Worm (Caenorhabditis elegans) whole organism, L2 larva: ENCODE measurements around the gene F55G11.4.
A peak's percentile ranks its signal among the peaks of the same experiment; 100 is the strongest.

Experiments used
- F13H6.1 ChIP-seq: sonication (generic microtip); optimal IDR thresholded peaks from 2 replicates; lab custom pipeline; 2016; ENCODE audit warnings: missing genetic modification characterization, missing compliant biosample characterization
- R02D3.7 ChIP-seq: fragments of 150-350 bp; optimal IDR thresholded peaks from 2 replicates; lab custom pipeline; 2014; ENCODE audit warnings: missing biosample characterization, missing genetic modification characterization
- ZK546.5 ChIP-seq: sonication (generic microtip); optimal IDR thresholded peaks from 2 replicates; lab custom pipeline; 2017; ENCODE audit warnings: missing biosample characterization, missing genetic modification characterization
- aly-2 ChIP-seq: fragments of 150-350 bp; optimal IDR thresholded peaks from 2 replicates; lab custom pipeline; 2014; ENCODE audit warnings: missing biosample characterization, missing genetic modification characterization
- ama-1 ChIP-seq: fragments of 150-350 bp; optimal IDR thresholded peaks from 2 replicates; lab custom pipeline; 2018; ENCODE audit warnings: inconsistent platforms
- blmp-1 ChIP-seq: sonication (generic microtip); optimal IDR thresholded peaks from 2 replicates; lab custom pipeline; 2017; ENCODE audit warnings: missing genetic modification characterization, mild to moderate bottlenecking, missing compliant biosample characterization, antibody characterized with exemption, moderate library complexity; ENCODE audit not compliant: insufficient read depth
- ceh-16 ChIP-seq: fragments of 150-350 bp; optimal IDR thresholded peaks from 2 replicates; lab custom pipeline; 2014; ENCODE audit warnings: missing biosample characterization, missing genetic modification characterization
- dmd-4 ChIP-seq: sonication (generic microtip); optimal IDR thresholded peaks from 2 replicates; lab custom pipeline; 2017; ENCODE audit warnings: missing biosample characterization, missing genetic modification characterization
- egl-27 ChIP-seq: sonication (generic microtip); optimal IDR thresholded peaks from 3 replicates; lab custom pipeline; 2017; ENCODE audit warnings: missing biosample characterization, missing genetic modification reagents, missing genetic modification characterization
- elt-1 ChIP-seq: fragments of 150-350 bp; optimal IDR thresholded peaks from 2 replicates; lab custom pipeline; 2014; ENCODE audit warnings: missing biosample characterization, missing genetic modification characterization
- elt-3 ChIP-seq: sonication (generic microtip); optimal IDR thresholded peaks from 2 replicates; lab custom pipeline; 2017; ENCODE audit warnings: missing biosample characterization, missing genetic modification characterization
- fos-1 ChIP-seq: fragments of 150-350 bp; optimal IDR thresholded peaks from 2 replicates; lab custom pipeline; 2014; ENCODE audit warnings: missing biosample characterization, missing genetic modification characterization
- gmeb-1 ChIP-seq: fragments of 150-350 bp; optimal IDR thresholded peaks from 2 replicates; lab custom pipeline; 2014; ENCODE audit warnings: missing biosample characterization, missing genetic modification characterization
- lin-11 ChIP-seq: fragments of 150-350 bp; sonication (generic microtip); optimal IDR thresholded peaks from 2 replicates; lab custom pipeline; 2014; ENCODE audit warnings: missing biosample characterization, missing genetic modification characterization, inconsistent platforms, mixed read lengths
- lin-13 ChIP-seq: fragments of 150-350 bp; optimal IDR thresholded peaks from 2 replicates; lab custom pipeline; 2014; ENCODE audit warnings: missing biosample characterization, missing genetic modification reagents, missing genetic modification characterization
- lin-39 ChIP-seq: fragments of 150-350 bp; optimal IDR thresholded peaks from 2 replicates; lab custom pipeline; 2014; ENCODE audit warnings: missing biosample characterization, missing genetic modification reagents, missing genetic modification characterization
- lsy-2 ChIP-seq, 2 experiments: fragments of 150-350 bp in 1 of 2; sonication (generic microtip) in 1 of 2; optimal IDR thresholded peaks; 2 replicates each; lab custom pipeline; 2014 to 2017; ENCODE audit warnings: missing biosample characterization in 2 of 2, missing genetic modification characterization in 2 of 2
- mbf-1 ChIP-seq: sonication (generic microtip); optimal IDR thresholded peaks from 2 replicates; lab custom pipeline; 2017; ENCODE audit warnings: missing biosample characterization, missing genetic modification characterization
- mdl-1 ChIP-seq, 2 experiments: fragments of 150-350 bp in 1 of 2; sonication (generic microtip) in 1 of 2; optimal IDR thresholded peaks; 2 replicates each; lab custom pipeline; 2017; ENCODE audit warnings: missing biosample characterization in 2 of 2, missing genetic modification characterization in 2 of 2
- nhr-10 ChIP-seq: sonication (generic microtip); optimal IDR thresholded peaks from 2 replicates; lab custom pipeline; 2017; ENCODE audit warnings: missing biosample characterization, missing genetic modification characterization
- nhr-129 ChIP-seq: fragments of 150-350 bp; optimal IDR thresholded peaks from 2 replicates; lab custom pipeline; 2014; ENCODE audit warnings: missing biosample characterization, missing genetic modification characterization
- nhr-21 ChIP-seq: fragments of 150-350 bp; optimal IDR thresholded peaks from 2 replicates; lab custom pipeline; 2014; ENCODE audit warnings: missing biosample characterization, missing genetic modification characterization
- nhr-23 ChIP-seq: fragments of 150-350 bp; optimal IDR thresholded peaks from 2 replicates; lab custom pipeline; 2014; ENCODE audit warnings: missing biosample characterization, missing genetic modification reagents, missing genetic modification characterization
- nhr-237 ChIP-seq: fragments of 150-350 bp; optimal IDR thresholded peaks from 2 replicates; lab custom pipeline; 2014; ENCODE audit warnings: missing biosample characterization, missing genetic modification characterization
- nhr-25 ChIP-seq: fragments of 150-350 bp; sonication (generic microtip); optimal IDR thresholded peaks from 3 replicates; lab custom pipeline; 2014; ENCODE audit warnings: missing biosample characterization, missing genetic modification characterization
- nhr-6 ChIP-seq: fragments of 150-350 bp; optimal IDR thresholded peaks from 2 replicates; lab custom pipeline; 2014; ENCODE audit warnings: missing biosample characterization, missing genetic modification characterization
- nhr-77 ChIP-seq: fragments of 150-350 bp; optimal IDR thresholded peaks from 2 replicates; lab custom pipeline; 2014; ENCODE audit warnings: missing biosample characterization, missing genetic modification characterization
- peb-1 ChIP-seq: fragments of 150-350 bp; optimal IDR thresholded peaks from 2 replicates; lab custom pipeline; 2014; ENCODE audit warnings: missing biosample characterization, missing genetic modification characterization
- skn-1 ChIP-seq: sonication (generic microtip); optimal IDR thresholded peaks from 2 replicates; lab custom pipeline; 2017; ENCODE audit warnings: missing biosample characterization, missing genetic modification characterization
- sma-9 ChIP-seq, 2 experiments: fragments of 150-350 bp in 1 of 2; sonication (generic microtip) in 1 of 2; optimal IDR thresholded peaks; 2 replicates each; lab custom pipeline; 2014 to 2016; ENCODE audit warnings: missing genetic modification characterization in 2 of 2, mild to moderate bottlenecking in 1 of 2, missing biosample characterization in 1 of 2, missing compliant biosample characterization in 1 of 2, missing genetic modification reagents in 1 of 2, moderate library complexity in 1 of 2
- unc-39 ChIP-seq: fragments of 150-350 bp; optimal IDR thresholded peaks from 2 replicates; lab custom pipeline; 2014; ENCODE audit warnings: missing biosample characterization, missing genetic modification characterization
- unc-55 ChIP-seq: fragments of 150-350 bp; sonication (generic microtip); optimal IDR thresholded peaks from 3 replicates; lab custom pipeline; 2014; ENCODE audit warnings: missing biosample characterization, missing genetic modification reagents, missing genetic modification characterization
- unc-62 ChIP-seq: fragments of 150-350 bp; optimal IDR thresholded peaks from 2 replicates; lab custom pipeline; 2014; ENCODE audit warnings: missing biosample characterization, missing genetic modification reagents, missing genetic modification characterization
- zag-1 ChIP-seq: fragments of 150-350 bp; optimal IDR thresholded peaks from 2 replicates; lab custom pipeline; 2014; ENCODE audit warnings: missing biosample characterization, missing genetic modification characterization
- ztf-1 ChIP-seq: fragments of 200-800 bp; sonication (Bioruptor generic); conservative IDR thresholded peaks from 2 replicates; pipeline ENCODE4 v1.3.6; 2022; ENCODE audit warnings: missing genetic modification characterization, missing compliant biosample characterization
- ztf-11 ChIP-seq: sonication (generic microtip); optimal IDR thresholded peaks from 2 replicates; lab custom pipeline; 2017; ENCODE audit warnings: missing biosample characterization, missing genetic modification characterization
- ztf-4 ChIP-seq: fragments of 150-350 bp; optimal IDR thresholded peaks from 2 replicates; lab custom pipeline; 2014; ENCODE audit warnings: missing biosample characterization, missing genetic modification characterization

Gene F55G11.4

DNA sequence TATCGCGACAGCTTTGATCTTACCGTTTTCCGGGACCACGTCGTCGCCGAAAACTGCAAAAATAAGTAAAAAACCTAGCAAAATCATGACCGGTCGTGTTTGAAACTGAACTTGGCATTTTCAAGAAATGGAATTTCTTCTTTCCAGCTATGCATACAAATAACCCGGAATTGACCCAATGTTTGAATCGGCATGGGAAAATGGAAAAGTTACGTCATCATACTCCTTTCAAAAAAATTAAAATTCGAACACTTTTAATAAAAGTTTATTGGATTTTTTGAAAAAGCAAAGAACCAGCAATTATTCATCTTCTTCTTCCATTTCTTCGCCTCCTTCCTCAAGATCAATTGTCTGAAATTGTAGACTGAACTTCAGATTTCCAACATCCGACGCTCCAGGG lies 21.0 kb downstream of the F55G11.4 start, which contains the start of gene K10D11.4:
TSS of gene K10D11.4 (minus strand) at position 101 of the 400 bp plus-strand sequence.
- TF ChIP-seq lin-39 (tag; lab: Kevin White, UChicago) (no peak), blmp-1 (no peak), nhr-25 (tag; lab: Kevin White, UChicago) (no peak), egl-27 (tag; lab: Kevin White, UChicago) (no peak), elt-3 (tag; lab: Kevin White, UChicago) (no peak), lin-11 (tag; lab: Kevin White, UChicago) (no peak), unc-55 (GFP tag; lab: Kevin White, UChicago) (no peak), skn-1 (no peak), ztf-11 (no peak), zag-1 (no peak), mdl-1 (tag; optimal IDR thresholded peaks at IDR 0.05; lab: Kevin White, UChicago) (no peak), nhr-10 (tag; lab: Kevin White, UChicago) (no peak), unc-39 (tag; lab: Kevin White, UChicago) (no peak), lsy-2 (tag; optimal IDR thresholded peaks at IDR 0.05; lab: Kevin White, UChicago) (no peak), nhr-23 (no peak), peb-1 (tag; lab: Kevin White, UChicago) (no peak), elt-1 (tag; lab: Kevin White, UChicago) (no peak), unc-62 (no peak), nhr-21 (tag; lab: Kevin White, UChicago) (no peak)
- TF ChIP-seq, all 48 proteins: peak for 0

DNA sequence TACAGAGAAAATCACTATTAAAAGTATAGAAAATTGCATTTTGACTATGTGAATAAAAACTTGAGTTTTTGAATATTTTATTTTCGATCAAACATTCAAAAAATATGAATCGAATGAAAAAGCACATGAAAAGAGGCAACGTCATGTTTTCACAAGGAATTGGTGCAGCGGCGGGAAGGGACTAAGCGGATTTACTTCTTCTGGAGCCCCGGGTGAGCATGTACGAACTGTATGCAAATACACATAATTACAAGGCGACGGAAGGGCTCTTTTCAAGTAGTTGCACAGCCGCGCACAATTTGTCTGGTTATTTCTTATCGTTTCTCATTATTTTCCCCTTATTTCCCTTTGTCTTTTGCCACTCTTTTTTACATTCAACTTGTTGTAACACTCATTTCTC lies 22.5 kb downstream of the F55G11.4 start, which contains the start of gene K10D11.7:
TSS of gene K10D11.7 (minus strand) at position 101 of the 400 bp plus-strand sequence.
- no peak for TF ChIP-seq lin-39 (tag; lab: Kevin White, UChicago)
- TF ChIP-seq nhr-77 (tag; lab: Kevin White, UChicago): no peak
- no peak for TF ChIP-seq mbf-1
- no peak for TF ChIP-seq ceh-16 (tag; lab: Kevin White, UChicago)
- TF ChIP-seq R02D3.7 (tag; lab: Kevin White, UChicago): no peak
- no peak for TF ChIP-seq fos-1
- TF ChIP-seq skn-1: no peak
- no peak for TF ChIP-seq nhr-6 (tag; lab: Kevin White, UChicago)
- TF ChIP-seq lin-13 (GFP tag; lab: Kevin White, UChicago): no peak
- no peak for TF ChIP-seq mdl-1 (tag; optimal IDR thresholded peaks at IDR 0.05; lab: Kevin White, UChicago)

DNA sequence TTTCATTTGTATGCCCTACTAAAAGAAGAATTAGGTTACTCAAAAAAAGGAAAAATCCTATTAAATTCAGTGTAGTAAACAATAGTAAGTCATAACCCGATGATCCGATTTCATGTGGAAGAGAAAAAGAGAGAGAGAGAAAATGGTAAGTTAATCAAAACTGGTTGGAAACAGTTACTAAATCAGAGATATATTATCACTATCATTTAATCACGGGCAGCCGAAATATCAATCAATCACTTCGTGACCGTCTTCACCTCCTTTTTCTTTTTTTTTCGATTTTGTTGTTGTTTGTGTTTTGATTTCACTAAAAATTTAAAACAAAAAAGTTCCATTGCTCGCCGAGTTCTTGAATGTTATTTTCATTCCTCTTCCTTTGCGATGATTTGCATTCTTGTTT lies 24.1 kb downstream of the F55G11.4 start:
- no peak for TF ChIP-seq dmd-4 (tag; lab: Kevin White, UChicago)
- TF ChIP-seq blmp-1: peak; percentile 10
- no peak for TF ChIP-seq aly-2 (tag; lab: Kevin White, UChicago)
- TF ChIP-seq nhr-21 (tag; lab: Kevin White, UChicago): no peak
- TF ChIP-seq lsy-2 (tag; optimal IDR thresholded peaks at IDR 0.05; lab: Kevin White, UChicago): no peak
- TF ChIP-seq ztf-4 (tag; lab: Kevin White, UChicago): no peak
- TF ChIP-seq sma-9 (GFP tag; optimal IDR thresholded peaks at IDR 0.05; lab: Kevin White, UChicago): peak; percentile 47
- no peak for TF ChIP-seq sma-9 (tag; optimal IDR thresholded peaks at IDR 0.05; lab: Kevin White, UChicago)
- TF ChIP-seq nhr-129 (tag; lab: Kevin White, UChicago): peak; percentile 34

DNA sequence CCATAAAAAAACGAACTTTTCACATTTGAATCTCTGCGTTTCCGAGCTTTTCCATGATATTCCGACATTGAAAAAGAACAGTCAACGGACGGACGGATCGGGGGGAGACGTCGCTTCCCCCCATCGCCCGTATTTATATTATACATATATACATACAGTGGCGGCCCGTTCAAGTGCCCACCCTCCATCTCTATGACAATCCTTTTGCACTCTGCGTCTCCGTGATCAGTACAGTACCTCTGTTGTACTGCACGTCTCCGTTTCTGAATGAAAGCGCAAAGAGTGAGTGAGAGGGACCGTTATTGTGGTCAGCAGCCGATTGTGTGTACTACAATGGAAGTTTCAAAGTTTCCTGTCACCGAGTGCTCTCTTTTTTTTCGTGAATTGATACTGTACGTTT lies 25.7 kb downstream of the F55G11.4 start:
- TF ChIP-seq nhr-6 (tag; lab: Kevin White, UChicago): no peak
- TF ChIP-seq unc-62: no peak
- no peak for TF ChIP-seq lin-13 (GFP tag; lab: Kevin White, UChicago)
- TF ChIP-seq blmp-1: no peak
- no peak for TF ChIP-seq aly-2 (tag; lab: Kevin White, UChicago)
- no peak for TF ChIP-seq unc-39 (tag; lab: Kevin White, UChicago)
- TF ChIP-seq F13H6.1 (tag; lab: Kevin White, UChicago): no peak
- no peak for TF ChIP-seq gmeb-1
- no peak for TF ChIP-seq lin-11 (tag; lab: Kevin White, UChicago)
- no peak for TF ChIP-seq lsy-2 (tag; optimal IDR thresholded peaks at IDR 0.05; lab: Kevin White, UChicago)
- no peak for TF ChIP-seq nhr-237
- no peak for TF ChIP-seq nhr-21 (tag; lab: Kevin White, UChicago)
- no peak for TF ChIP-seq nhr-129 (tag; lab: Kevin White, UChicago)
- TF ChIP-seq ama-1 (lab: Kevin White, UChicago): no peak
- TF ChIP-seq peb-1 (tag; lab: Kevin White, UChicago): no peak
- no peak for TF ChIP-seq ZK546.5 (tag; lab: Kevin White, UChicago)
- TF ChIP-seq mdl-1 (tag; optimal IDR thresholded peaks at IDR 0.05; lab: Kevin White, UChicago): no peak
- TF ChIP-seq ztf-1: no peak
- no peak for TF ChIP-seq egl-27 (tag; lab: Kevin White, UChicago)
- TF ChIP-seq nhr-25 (tag; lab: Kevin White, UChicago): no peak
